Worm (Caenorhabditis elegans): ENCODE data around the gene Y27F2A.8.
"Not testable (repeated sequence)": the region's sequence is repeated elsewhere in the genome, so short reads cannot be mapped to it uniquely, and the experiment has no call there.

DNA sequence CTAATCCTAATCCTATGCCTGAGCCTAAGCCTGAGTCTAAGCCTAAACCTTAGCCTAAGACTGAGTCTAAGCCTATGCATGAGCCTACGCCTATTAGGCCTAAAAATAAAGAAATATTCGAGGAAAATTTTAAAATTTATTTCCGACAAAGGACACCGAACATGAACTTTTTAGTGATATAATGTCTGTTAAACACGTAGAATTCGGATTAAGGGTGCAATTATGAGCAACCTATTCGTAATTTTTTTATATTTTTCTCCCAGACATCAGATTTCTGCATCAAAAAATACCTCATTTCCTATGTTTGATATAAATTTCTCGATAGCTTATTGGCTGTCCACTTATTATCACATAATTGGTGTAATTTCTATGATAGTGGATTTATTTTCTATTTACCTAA, 5.4 kb downstream of the Y27F2A.8 start, which contains the start of gene Y27F2A.11:
- not testable (repeated sequence) for TF ChIP-seq dao-5, him-1, W03F9.2 (tag; optimal IDR thresholded peaks at IDR 0.05)
